Fruit fly (Drosophila melanogaster): ENCODE measurements around the gene Nfs1.

DNA sequence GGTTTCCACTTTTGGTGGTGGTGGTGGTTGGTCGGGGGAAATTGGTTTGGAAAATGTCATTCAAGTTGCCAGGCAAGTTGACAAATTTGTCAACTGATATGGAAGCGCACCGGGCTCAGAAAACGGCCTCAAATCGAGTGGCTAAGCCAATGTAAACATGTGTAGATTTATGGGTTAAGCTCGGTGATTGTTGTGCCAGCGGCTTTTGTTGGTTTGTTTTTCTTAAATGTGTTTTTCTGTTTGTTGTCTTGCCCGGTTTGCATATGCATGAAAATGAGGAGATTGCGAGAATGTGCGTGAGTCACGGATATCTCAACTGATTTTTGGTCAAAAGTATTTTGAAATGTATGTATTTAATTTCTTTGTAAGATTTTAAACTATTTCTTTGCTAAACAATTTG lies 38.5 kb upstream of the Nfs1 start:
- TF ChIP-seq CG15696 (tag; optimal IDR thresholded peaks at IDR 0.05) (no peak), chinmo (GFP tag; IDR thresholded peaks at IDR 0.05; ENCODE audit: partially characterized antibody) (no peak), CG6791 (GFP tag; IDR thresholded peaks at IDR 0.05; ENCODE audit: partially characterized antibody) (no peak), vvl (GFP tag; IDR thresholded peaks at IDR 0.05) (peak; percentile 56; the same call in 1 of the 2 replicates), CG17802 (tag; optimal IDR thresholded peaks at IDR 0.05) (no peak), dpn (GFP tag; optimal IDR thresholded peaks at IDR 0.05) (no peak), CG4328 (GFP tag; optimal IDR thresholded peaks at IDR 0.05) (no peak), sens-2 (GFP tag; IDR thresholded peaks at IDR 0.05) (no peak)

Measured in whole organism, embryonic.